Worm (Caenorhabditis elegans) whole organism, L1 larva: ENCODE measurements around the gene nuaf-3.
"Not testable (repeated sequence)": the region's sequence is repeated elsewhere in the genome, so short reads cannot be mapped to it uniquely, and the experiment has no call there.

Source experiments
- C04F5.9 ChIP-seq: sonication (generic microtip); optimal IDR thresholded peaks from 2 replicates; lab custom pipeline; 2016; ENCODE audit warnings: missing genetic modification characterization, missing compliant biosample characterization
- C16A3.4 ChIP-seq: fragments of 150-350 bp; optimal IDR thresholded peaks from 2 replicates; lab custom pipeline; 2014; ENCODE audit warnings: missing biosample characterization, missing genetic modification characterization
- C34B4.2 ChIP-seq: sonication (generic microtip); optimal IDR thresholded peaks from 2 replicates; lab custom pipeline; 2017; ENCODE audit warnings: mild to moderate bottlenecking, missing genetic modification characterization, missing compliant biosample characterization
- aha-1 ChIP-seq: fragments of 150-350 bp; optimal IDR thresholded peaks from 2 replicates; lab custom pipeline; 2014; ENCODE audit warnings: missing biosample characterization, missing genetic modification characterization
- aly-2 ChIP-seq: fragments of 150-350 bp; optimal IDR thresholded peaks from 2 replicates; lab custom pipeline; 2014; ENCODE audit warnings: missing biosample characterization, missing genetic modification characterization
- ama-1 ChIP-seq: fragments of 150-350 bp; optimal IDR thresholded peaks from 2 replicates; lab custom pipeline; 2014
- blmp-1 ChIP-seq: fragments of 150-350 bp; optimal IDR thresholded peaks from 2 replicates; lab custom pipeline; 2014; ENCODE audit warnings: missing biosample characterization, missing genetic modification characterization
- ceh-63 ChIP-seq: fragments of 200-800 bp; sonication (Bioruptor generic); optimal IDR thresholded peaks from 2 replicates; lab custom pipeline; 2018; ENCODE audit warnings: mild to moderate bottlenecking, missing genetic modification characterization, missing compliant biosample characterization
- ceh-8 ChIP-seq: fragments of 200-800 bp; sonication (Bioruptor generic); optimal IDR thresholded peaks from 2 replicates; lab custom pipeline; 2018; ENCODE audit warnings: mild to moderate bottlenecking, missing genetic modification characterization, moderate library complexity, missing compliant biosample characterization
- elt-3 ChIP-seq, 6 experiments: fragments of 150-350 bp in 1 of 6; sonication (generic microtip); optimal IDR thresholded peaks; 2 replicates each; lab custom pipeline; 2017 to 2018; ENCODE audit warnings: missing biosample characterization in 6 of 6, missing genetic modification characterization in 6 of 6, inconsistent platforms in 1 of 6
- ets-5 ChIP-seq: fragments of 200-800 bp; sonication (Bioruptor generic); IDR thresholded peaks from 2 replicates; pipeline ENCODE4 v1.3.6; 2022; ENCODE audit warnings: missing genetic modification characterization, missing compliant biosample characterization
- fkh-10 ChIP-seq: sonication (generic microtip); optimal IDR thresholded peaks from 2 replicates; lab custom pipeline; 2017; ENCODE audit warnings: missing biosample characterization, missing genetic modification reagents, missing genetic modification characterization
- fkh-8 ChIP-seq: sonication (generic microtip); optimal IDR thresholded peaks from 2 replicates; lab custom pipeline; 2016; ENCODE audit warnings: mild to moderate bottlenecking, missing genetic modification characterization, missing compliant biosample characterization
- fos-1 ChIP-seq: fragments of 150-350 bp; optimal IDR thresholded peaks from 2 replicates; lab custom pipeline; 2014; ENCODE audit warnings: missing biosample characterization, missing genetic modification characterization
- hlh-17 ChIP-seq: fragments of 200-800 bp; sonication (Bioruptor generic); optimal IDR thresholded peaks from 2 replicates; lab custom pipeline; 2018; ENCODE audit warnings: missing genetic modification characterization, mild to moderate bottlenecking, missing compliant biosample characterization, moderate library complexity, borderline replicate concordance
- hlh-4 ChIP-seq: sonication (generic microtip); optimal IDR thresholded peaks from 2 replicates; lab custom pipeline; 2016; ENCODE audit warnings: mild to moderate bottlenecking, missing genetic modification characterization, missing compliant biosample characterization
- hpl-2 ChIP-seq: fragments of 150-350 bp; optimal IDR thresholded peaks from 2 replicates; lab custom pipeline; 2014; ENCODE audit warnings: missing biosample characterization, missing genetic modification reagents, missing genetic modification characterization
- irx-1 ChIP-seq: sonication (generic microtip); optimal IDR thresholded peaks from 2 replicates; lab custom pipeline; 2016; ENCODE audit warnings: missing genetic modification characterization, missing compliant biosample characterization
- isw-1 ChIP-seq: fragments of 200-800 bp; sonication (Bioruptor generic); IDR thresholded peaks from 2 replicates; pipeline ENCODE4 v1.3.6; 2022; ENCODE audit warnings: missing genetic modification characterization, missing compliant biosample characterization
- lin-13 ChIP-seq: fragments of 150-350 bp; optimal IDR thresholded peaks from 2 replicates; lab custom pipeline; 2014; ENCODE audit warnings: missing biosample characterization, missing genetic modification reagents, missing genetic modification characterization
- lin-14 ChIP-seq: fragments of 200-800 bp; sonication (Bioruptor generic); optimal IDR thresholded peaks from 2 replicates; lab custom pipeline; 2018; ENCODE audit warnings: mild to moderate bottlenecking, missing genetic modification characterization, moderate library complexity, missing compliant biosample characterization
- lin-35 ChIP-seq, 2 experiments: fragments of 150-350 bp; optimal IDR thresholded peaks; 2 replicates each; lab custom pipeline; 2014; ENCODE audit warnings: missing biosample characterization in 2 of 2, missing genetic modification characterization in 2 of 2, missing genetic modification reagents in 2 of 2
- lsy-2 ChIP-seq, 2 experiments: fragments of 150-350 bp; optimal IDR thresholded peaks; 2 replicates each; lab custom pipeline; 2014; ENCODE audit warnings: missing biosample characterization in 2 of 2, missing genetic modification characterization in 2 of 2
- mab-9 ChIP-seq: fragments of 200-800 bp; sonication (Bioruptor generic); IDR thresholded peaks from 2 replicates; pipeline ENCODE4 v1.3.6; 2022; ENCODE audit warnings: missing genetic modification reagents, missing genetic modification characterization, missing compliant biosample characterization
- mep-1 ChIP-seq: fragments of 150-350 bp; optimal IDR thresholded peaks from 2 replicates; lab custom pipeline; 2014; ENCODE audit warnings: missing biosample characterization, missing genetic modification characterization
- nhr-12 ChIP-seq: sonication (generic microtip); optimal IDR thresholded peaks from 2 replicates; lab custom pipeline; 2017; ENCODE audit warnings: missing biosample characterization, missing genetic modification characterization
- nhr-19 ChIP-seq: fragments of 200-800 bp; sonication (Bioruptor generic); conservative IDR thresholded peaks from 2 replicates; pipeline ENCODE4 v1.3.6; 2022; ENCODE audit warnings: missing genetic modification characterization, missing compliant biosample characterization
- nhr-28 ChIP-seq: fragments of 150-350 bp; optimal IDR thresholded peaks from 2 replicates; lab custom pipeline; 2014; ENCODE audit warnings: missing biosample characterization, missing genetic modification characterization
- nhr-47 ChIP-seq: sonication (generic microtip); optimal IDR thresholded peaks from 2 replicates; lab custom pipeline; 2016; ENCODE audit warnings: mild to moderate bottlenecking, missing genetic modification characterization, moderate library complexity, missing compliant biosample characterization
- nhr-77 ChIP-seq: fragments of 150-350 bp; optimal IDR thresholded peaks from 2 replicates; lab custom pipeline; 2014; ENCODE audit warnings: missing biosample characterization, missing genetic modification characterization
- nhr-84 ChIP-seq: sonication (generic microtip); optimal IDR thresholded peaks from 2 replicates; lab custom pipeline; 2017; ENCODE audit warnings: missing biosample characterization, missing genetic modification characterization
- pqm-1 ChIP-seq: sonication (generic microtip); optimal IDR thresholded peaks from 3 replicates; lab custom pipeline; 2017; ENCODE audit warnings: missing biosample characterization, missing genetic modification characterization
- snu-23 ChIP-seq: sonication (generic microtip); optimal IDR thresholded peaks from 2 replicates; lab custom pipeline; 2016; ENCODE audit warnings: missing genetic modification characterization, missing compliant biosample characterization
- sptf-1 ChIP-seq: fragments of 150-350 bp; optimal IDR thresholded peaks from 2 replicates; lab custom pipeline; 2014; ENCODE audit warnings: missing biosample characterization, missing genetic modification characterization
- swsn-7 ChIP-seq: sonication (generic microtip); optimal IDR thresholded peaks from 2 replicates; lab custom pipeline; 2016; ENCODE audit warnings: missing genetic modification characterization, missing compliant biosample characterization
- tlp-1 ChIP-seq: fragments of 150-350 bp; optimal IDR thresholded peaks from 2 replicates; lab custom pipeline; 2014; ENCODE audit warnings: missing biosample characterization, missing genetic modification characterization
- unc-130 ChIP-seq: fragments of 150-350 bp; optimal IDR thresholded peaks from 2 replicates; lab custom pipeline; 2017; ENCODE audit warnings: missing biosample characterization, missing genetic modification characterization, inconsistent platforms
- unc-30 ChIP-seq: sonication (generic microtip); optimal IDR thresholded peaks from 2 replicates; lab custom pipeline; 2017; ENCODE audit warnings: missing biosample characterization, missing genetic modification characterization
- vab-15 ChIP-seq: sonication (generic microtip); optimal IDR thresholded peaks from 2 replicates; lab custom pipeline; 2017; ENCODE audit warnings: missing genotype, mild to moderate bottlenecking, missing genetic modification characterization, missing compliant biosample characterization
- xbp-1 ChIP-seq: sonication (generic microtip); optimal IDR thresholded peaks from 2 replicates; lab custom pipeline; 2016; ENCODE audit warnings: missing genetic modification characterization, missing compliant biosample characterization
- zip-4 ChIP-seq: fragments of 200-800 bp; sonication (Bioruptor generic); optimal IDR thresholded peaks from 2 replicates; lab custom pipeline; 2018; ENCODE audit warnings: mild to moderate bottlenecking, missing genetic modification characterization, moderate library complexity, missing compliant biosample characterization
- ztf-4 ChIP-seq: fragments of 150-350 bp; optimal IDR thresholded peaks from 2 replicates; lab custom pipeline; 2014; ENCODE audit warnings: missing biosample characterization, missing genetic modification characterization

The nuaf-3 gene

DNA sequence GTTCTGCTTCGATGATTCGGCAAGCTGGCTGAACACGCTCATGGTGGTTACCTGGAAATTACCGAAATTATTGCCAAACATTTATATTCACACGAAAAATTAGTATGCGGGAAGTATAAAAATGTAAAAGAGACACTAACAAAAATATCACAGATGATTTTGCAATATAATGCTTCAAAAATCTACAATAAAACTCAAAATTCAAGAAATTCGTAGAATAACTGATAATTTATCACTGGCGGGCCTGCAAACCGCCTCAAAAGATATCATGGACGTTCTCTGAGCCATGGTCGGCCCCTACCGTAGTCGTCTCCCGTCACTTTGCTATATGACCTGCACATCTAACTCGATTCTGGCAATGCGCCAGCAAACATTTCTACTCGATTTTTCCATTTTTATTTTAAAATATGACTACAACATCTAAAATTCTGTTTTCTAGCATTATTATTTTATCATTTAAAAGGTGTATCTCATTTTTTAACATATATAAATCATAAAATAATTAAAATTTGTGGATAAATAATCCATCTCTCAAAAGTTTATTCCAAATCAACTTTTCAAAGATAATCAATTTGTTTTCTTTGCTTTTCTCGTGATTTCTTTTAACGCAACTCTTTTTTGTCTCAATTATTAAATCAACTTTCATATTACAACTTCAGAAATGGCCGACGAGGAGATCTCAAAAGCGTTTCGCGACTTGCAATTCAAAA, 34.5 kb upstream of the nuaf-3 start, which contains the start of the genes F01G4.6 and pfd-1 (continued):
- TF ChIP-seq blmp-1, result peak; percentile 88
- TF ChIP-seq lsy-2 (tag; optimal IDR thresholded peaks at IDR 0.05; lab: Kevin White, UChicago), result peak; percentile 99
- TF ChIP-seq unc-30 (tag; lab: Kevin White, UChicago), result no peak
- TF ChIP-seq irx-1, result peak; percentile 81
- TF ChIP-seq ceh-8, result peak; percentile 88
- TF ChIP-seq fos-1 (tag; lab: Kevin White, UChicago), result peak; percentile 88
- peak; percentile 96 for TF ChIP-seq lin-14 (GFP tag; lab: Kevin White, UChicago)

DNA sequence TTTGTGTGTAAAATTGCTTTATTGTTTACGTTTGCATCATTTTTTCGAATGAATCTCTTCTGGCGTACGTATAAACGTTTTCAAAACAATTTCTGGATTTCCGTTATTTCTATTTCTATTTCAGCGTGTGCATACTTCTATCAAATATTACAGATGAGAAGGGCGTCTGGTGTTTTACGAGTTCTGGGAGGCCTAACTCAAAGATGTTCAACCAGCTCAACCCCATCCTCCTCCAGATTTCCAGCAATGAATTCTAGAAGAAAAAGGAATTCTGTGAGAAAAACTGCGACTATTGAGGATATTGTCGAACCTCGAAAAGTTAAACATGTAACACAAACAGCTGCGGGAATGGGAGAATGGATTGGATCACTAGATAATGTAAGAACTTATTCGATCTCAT, 33.2 kb upstream of the nuaf-3 start, which contains the start of gene C08F8.2:
Gene C08F8.2 (plus strand): TSS at position 154 of the 400 bp plus-strand sequence.
- TF ChIP-seq ama-1 (lab: Kevin White, UChicago) (peak; percentile 67), nhr-47 (no peak), ceh-63 (GFP tag; lab: Kevin White, UChicago) (no peak), C16A3.4 (tag; lab: Kevin White, UChicago) (no peak), nhr-84 (tag; lab: Kevin White, UChicago) (no peak), unc-130 (tag; lab: Kevin White, UChicago) (no peak), ets-5 (GFP tag; lab: Robert Waterston, UW) (no peak), hpl-2 (GFP tag; lab: Kevin White, UChicago) (no peak), zip-4 (no peak), ztf-4 (tag; lab: Kevin White, UChicago) (peak; percentile 13), nhr-19 (GFP tag; lab: Robert Waterston, UW) (peak; percentile 30; the same call in 1 of the 2 replicates), nhr-12 (tag; lab: Kevin White, UChicago) (no peak), snu-23 (no peak), isw-1 (no peak), aly-2 (tag; lab: Kevin White, UChicago) (no peak), C34B4.2 (tag; lab: Kevin White, UChicago) (no peak), C04F5.9 (no peak), blmp-1 (no peak)

DNA sequence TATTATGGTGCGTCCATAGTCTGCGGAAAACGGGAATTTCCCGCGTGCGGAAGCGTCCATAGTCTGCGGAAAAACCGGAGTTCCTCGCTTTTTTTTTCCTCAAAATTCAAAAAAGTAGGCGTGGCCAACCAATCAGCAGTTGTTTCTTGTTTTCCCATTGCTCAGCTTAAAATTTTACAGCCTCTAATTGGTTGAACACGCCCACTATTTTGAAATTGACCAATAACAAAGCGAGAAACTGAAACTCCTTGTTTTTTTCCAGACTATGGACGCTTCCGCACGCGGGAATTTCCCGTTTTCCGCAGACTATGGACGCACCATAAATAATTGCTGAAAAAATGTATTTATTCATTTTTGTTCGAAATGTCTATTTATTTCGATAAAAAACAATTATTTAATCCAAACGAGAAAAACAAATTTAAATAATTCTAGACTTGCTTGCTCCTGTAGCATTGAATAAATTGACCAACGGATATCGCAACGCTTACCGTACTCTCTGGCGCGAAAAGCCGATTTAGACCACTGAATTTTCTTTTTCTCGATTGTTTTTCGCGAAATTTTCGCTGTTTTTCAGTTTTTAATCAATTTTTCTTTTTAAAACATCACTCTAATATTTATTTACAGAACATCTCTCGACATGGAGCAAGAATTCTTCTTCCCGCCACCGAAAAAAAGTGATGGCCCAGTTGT, 29.5 kb upstream of the nuaf-3 start, which contains the start of gene C08F8.3:
Gene C08F8.3 (plus strand): TSS at position 620 of the 690 bp plus-strand sequence.
- TF ChIP-seq nhr-28, swsn-7, pqm-1 (tag; lab: Kevin White, UChicago): not testable (repeated sequence)

DNA sequence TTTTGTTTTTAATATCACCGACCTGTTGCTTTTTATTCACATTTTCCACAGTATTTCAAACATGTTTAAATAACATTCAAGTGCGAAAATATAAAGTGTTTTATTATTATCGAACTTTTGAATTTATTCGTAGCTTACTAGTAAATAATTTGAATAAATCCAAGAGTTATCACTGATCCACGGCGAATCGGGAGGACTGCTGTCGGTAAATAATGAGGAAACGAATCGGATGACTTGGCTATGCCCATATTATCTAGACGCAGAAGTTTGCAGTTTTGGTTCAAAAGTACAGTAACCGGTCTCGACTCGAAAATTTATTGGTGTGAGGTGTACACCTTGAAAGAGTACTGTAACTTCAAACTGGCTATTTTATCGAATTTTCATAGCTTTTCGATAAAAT, 27.6 kb upstream of the nuaf-3 start:
- TF ChIP-seq lsy-2 (tag; optimal IDR thresholded peaks at IDR 0.05; lab: Kevin White, UChicago) (no peak), xbp-1 (tag; lab: Kevin White, UChicago) (no peak), nhr-28 (tag; lab: Kevin White, UChicago) (no peak), blmp-1 (no peak), mep-1 (tag; lab: Kevin White, UChicago) (no peak), lin-35 (GFP tag; optimal IDR thresholded peaks at IDR 0.05; lab: Kevin White, UChicago) (no peak), hlh-4 (tag; lab: Kevin White, UChicago) (no peak), fkh-8 (tag; lab: Kevin White, UChicago) (no peak), tlp-1 (tag; lab: Kevin White, UChicago) (no peak), ztf-4 (tag; lab: Kevin White, UChicago) (no peak), hlh-17 (GFP tag; lab: Kevin White, UChicago) (no peak), aha-1 (tag; lab: Kevin White, UChicago) (no peak), elt-3 (tag; optimal IDR thresholded peaks at IDR 0.05; lab: Kevin White, UChicago) (no peak), lin-13 (GFP tag; lab: Kevin White, UChicago) (no peak), sptf-1 (tag; lab: Kevin White, UChicago) (no peak), vab-15 (tag; lab: Kevin White, UChicago) (no peak), snu-23 (no peak), nhr-77 (tag; lab: Kevin White, UChicago) (no peak), fkh-10 (GFP tag; lab: Kevin White, UChicago) (no peak), mab-9 (GFP tag; lab: Robert Waterston, UW) (no peak)
